Worm (Caenorhabditis elegans) whole organism, L3 larva: ENCODE measurements around the gene srv-24.

Experiments
- elt-2 ChIP-seq: sonication (generic microtip); optimal IDR thresholded peaks from 2 replicates; lab custom pipeline; 2016; ENCODE audit warnings: missing genetic modification reagents, mild to moderate bottlenecking, missing genetic modification characterization, missing compliant biosample characterization
- elt-3 ChIP-seq, 3 experiments: fragments of 150-350 bp in 1 of 3; sonication (generic microtip) in 2 of 3; optimal IDR thresholded peaks; 2 replicates in 2 of 3; 4 replicates in 1 of 3; lab custom pipeline; 2014 to 2017; ENCODE audit warnings: missing biosample characterization in 3 of 3, missing genetic modification characterization in 3 of 3
- fkh-10 ChIP-seq: sonication (generic microtip); optimal IDR thresholded peaks from 2 replicates; lab custom pipeline; 2017; ENCODE audit warnings: missing biosample characterization, missing genetic modification reagents, missing genetic modification characterization
- fos-1 ChIP-seq: fragments of 150-350 bp; optimal IDR thresholded peaks from 2 replicates; lab custom pipeline; 2014; ENCODE audit warnings: missing biosample characterization, missing genetic modification characterization
- lin-15B ChIP-seq: fragments of 150-350 bp; optimal IDR thresholded peaks from 2 replicates; lab custom pipeline; 2014; ENCODE audit warnings: missing biosample characterization, missing genetic modification characterization
- lin-39 ChIP-seq: fragments of 150-350 bp; optimal IDR thresholded peaks from 2 replicates; lab custom pipeline; 2018; ENCODE audit warnings: missing biosample characterization, missing genetic modification reagents, missing genetic modification characterization
- mdl-1 ChIP-seq: fragments of 150-350 bp; optimal IDR thresholded peaks from 2 replicates; lab custom pipeline; 2014; ENCODE audit warnings: missing biosample characterization, missing genetic modification characterization
- nhr-25 ChIP-seq: sonication (generic microtip); optimal IDR thresholded peaks from 2 replicates; lab custom pipeline; 2017; ENCODE audit warnings: missing biosample characterization, missing genetic modification characterization
- nhr-28 ChIP-seq: fragments of 150-350 bp; optimal IDR thresholded peaks from 2 replicates; lab custom pipeline; 2014; ENCODE audit warnings: missing biosample characterization, missing genetic modification characterization
- nhr-77 ChIP-seq: fragments of 150-350 bp; optimal IDR thresholded peaks from 2 replicates; lab custom pipeline; 2014; ENCODE audit warnings: missing biosample characterization, missing genetic modification characterization
- snpc-4 ChIP-seq: fragments of 150-350 bp; optimal IDR thresholded peaks from 2 replicates; lab custom pipeline; 2014; ENCODE audit warnings: missing biosample characterization, missing genetic modification characterization
- unc-62 ChIP-seq: fragments of 150-350 bp; sonication (generic microtip); optimal IDR thresholded peaks from 4 replicates; lab custom pipeline; 2014; ENCODE audit warnings: missing biosample characterization, missing genetic modification reagents, missing genetic modification characterization

- TF ChIP-seq nhr-77 (tag; lab: Kevin White, UChicago) (no peak), elt-3 (tag; optimal IDR thresholded peaks at IDR 0.05; lab: Kevin White, UChicago) (no peak), mdl-1 (tag; lab: Kevin White, UChicago) (no peak), elt-2 (tag; lab: Kevin White, UChicago) (no peak), fos-1 (no peak), lin-39 (tag; lab: Kevin White, UChicago) (no peak), nhr-25 (no peak), snpc-4 (no peak), lin-15B (tag; lab: Kevin White, UChicago) (no peak), fkh-10 (GFP tag; lab: Kevin White, UChicago) (no peak), unc-62 (GFP tag; lab: Kevin White, UChicago) (no peak), nhr-28 (tag; lab: Kevin White, UChicago) (no peak)
Observed at ce11 chrIV:6239993-6240392, 50.6 kb downstream of the srv-24 start, which contains the start of gene F58F9.9.
